Fruit fly (Drosophila melanogaster): ENCODE measurements around the gene CG12123.

DNA sequence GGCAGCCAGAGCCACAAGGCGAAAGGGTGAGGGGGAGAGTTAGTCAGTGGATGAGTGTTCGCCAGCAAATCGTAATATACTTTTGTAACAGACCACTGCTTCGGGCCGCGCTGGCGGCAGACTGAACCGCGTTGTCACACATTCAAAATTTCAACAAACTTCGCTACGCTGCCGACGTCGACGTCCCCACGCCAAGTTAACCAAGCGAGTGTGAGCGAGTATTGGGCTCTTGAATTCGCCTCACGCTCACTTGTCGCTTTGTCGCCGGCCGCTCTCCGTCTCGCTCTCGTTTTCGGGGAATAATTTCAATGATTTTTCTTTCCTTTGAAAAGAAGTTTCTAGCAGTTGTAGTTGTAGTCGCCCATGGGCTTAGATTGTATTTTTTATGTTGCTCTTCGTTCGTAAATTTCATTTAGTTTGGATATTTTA, 30.6 kb downstream of the CG12123 start, which contains the start of gene lawc:
- TF ChIP-seq usp (GFP tag; optimal IDR thresholded peaks at IDR 0.05) (no peak), CG8478 (optimal IDR thresholded peaks at IDR 0.05) (no peak), Dll (optimal IDR thresholded peaks at IDR 0.05) (no peak), psq (optimal IDR thresholded peaks at IDR 0.05) (no peak)
